Fruit fly (Drosophila melanogaster) whole organism, embryonic: ENCODE data around the gene CG9316.

ENCODE experiments used
- Ada2b ChIP-seq: fragments of 200-800 bp; sonication (Bioruptor generic); IDR thresholded peaks from 2 replicates; pipeline ENCODE4 v1.3.6; 2022; ENCODE audit warnings: missing biosample characterization, missing genetic modification characterization
- Aef1 ChIP-seq: fragments of 200-800 bp; sonication (Bioruptor generic); IDR thresholded peaks from 3 replicates; pipeline ENCODE4 v1.3.6; 2022; ENCODE audit warnings: missing biosample characterization, missing genetic modification characterization
- Antp ChIP-seq: fragments of 200-800 bp; sonication (Bioruptor generic); optimal IDR thresholded peaks from 3 replicates; lab custom pipeline; 2016; ENCODE audit warnings: missing biosample characterization, missing genetic modification characterization
- Blimp-1 ChIP-seq: fragments of 200-800 bp; sonication (Bioruptor generic); optimal IDR thresholded peaks from 3 replicates; lab custom pipeline; 2018; ENCODE audit warnings: missing biosample characterization, missing genetic modification characterization, mild to moderate bottlenecking, moderate library complexity, missing genetic modification reagents
- CG12219 ChIP-seq: fragments of 200-800 bp; sonication (Bioruptor generic); optimal IDR thresholded peaks from 3 replicates; lab custom pipeline; 2018; ENCODE audit warnings: missing biosample characterization, mild to moderate bottlenecking, missing genetic modification characterization
- CG12942 ChIP-seq: fragments of 200-800 bp; sonication (Bioruptor generic); optimal IDR thresholded peaks from 3 replicates; lab custom pipeline; 2016; ENCODE audit warnings: missing biosample characterization, missing genetic modification characterization
- CG14667 ChIP-seq: fragments of 200-800 bp; sonication (Bioruptor generic); IDR thresholded peaks from 2 replicates; pipeline ENCODE4 v1.3.6; 2022; ENCODE audit warnings: missing biosample characterization, missing genetic modification characterization
- CG17568 ChIP-seq: fragments of 200-800 bp; sonication (Bioruptor generic); optimal IDR thresholded peaks from 2 replicates; lab custom pipeline; 2018; ENCODE audit warnings: missing biosample characterization, mild to moderate bottlenecking, missing genetic modification characterization, moderate library complexity
- CG1832 ChIP-seq: fragments of 200-800 bp; sonication (Bioruptor generic); optimal IDR thresholded peaks from 2 replicates; lab custom pipeline; 2017; ENCODE audit warnings: missing biosample characterization, mild to moderate bottlenecking, missing genetic modification characterization, inconsistent platforms
- CG32532 ChIP-seq: fragments of 200-800 bp; sonication (Bioruptor generic); IDR thresholded peaks from 2 replicates; pipeline ENCODE4 v1.3.6; 2022; ENCODE audit warnings: missing biosample characterization, missing genetic modification characterization
- CG3281 ChIP-seq: fragments of 200-800 bp; sonication (Bioruptor generic); optimal IDR thresholded peaks from 3 replicates; lab custom pipeline; 2017; ENCODE audit warnings: missing biosample characterization, mild to moderate bottlenecking, missing genetic modification characterization
- CG33557 ChIP-seq: fragments of 200-800 bp; sonication (Bioruptor generic); optimal IDR thresholded peaks from 2 replicates; lab custom pipeline; 2019; ENCODE audit warnings: missing biosample characterization, mild to moderate bottlenecking, missing genetic modification characterization, moderate library complexity
- CG3407 ChIP-seq: fragments of 200-800 bp; sonication (Bioruptor generic); optimal IDR thresholded peaks from 2 replicates; lab custom pipeline; 2018; ENCODE audit warnings: missing biosample characterization, mild to moderate bottlenecking, missing genetic modification characterization
- CG4820 ChIP-seq: fragments of 200-800 bp; sonication (Bioruptor generic); optimal IDR thresholded peaks from 3 replicates; lab custom pipeline; 2016; ENCODE audit warnings: missing biosample characterization, missing genetic modification characterization
- CG7271 ChIP-seq: fragments of 200-800 bp; sonication (Bioruptor generic); optimal IDR thresholded peaks from 2 replicates; lab custom pipeline; 2018; ENCODE audit warnings: missing biosample characterization, mild to moderate bottlenecking, missing genetic modification characterization, moderate library complexity
- CG7786 ChIP-seq: fragments of 200-800 bp; sonication (Bioruptor generic); optimal IDR thresholded peaks from 2 replicates; lab custom pipeline; 2016; ENCODE audit warnings: missing biosample characterization, missing genetic modification characterization
- CG7839 ChIP-seq: fragments of 200-800 bp; sonication (Bioruptor generic); optimal IDR thresholded peaks from 3 replicates; lab custom pipeline; 2018; ENCODE audit warnings: missing biosample characterization, mild to moderate bottlenecking, missing genetic modification characterization, moderate library complexity
- CG8478 ChIP-seq: fragments of >200 bp; optimal IDR thresholded peaks from 2 replicates; lab custom pipeline; 2018
- D19B ChIP-seq: fragments of 200-800 bp; sonication (Bioruptor generic); optimal IDR thresholded peaks from 2 replicates; lab custom pipeline; 2017; ENCODE audit warnings: missing biosample characterization, mild to moderate bottlenecking, missing genetic modification characterization
- Dp ChIP-seq: fragments of 200-800 bp; sonication (Bioruptor generic); optimal IDR thresholded peaks from 2 replicates; lab custom pipeline; 2018; ENCODE audit warnings: missing biosample characterization, mild to moderate bottlenecking, missing genetic modification characterization, moderate library complexity
- Dref ChIP-seq: fragments of 200-800 bp; sonication (Bioruptor generic); IDR thresholded peaks from 2 replicates; pipeline ENCODE4 v1.3.6; 2022; ENCODE audit warnings: missing biosample characterization, missing genetic modification characterization
- E2f1 ChIP-seq: fragments of 200-800 bp; sonication (Bioruptor generic); IDR thresholded peaks from 2 replicates; pipeline ENCODE4 v1.3.6; 2022; ENCODE audit warnings: missing biosample characterization, missing genetic modification characterization
- GATAe ChIP-seq: fragments of 200-800 bp; sonication (Bioruptor generic); conservative IDR thresholded peaks from 2 replicates; pipeline ENCODE4 v1.3.6; 2022; ENCODE audit warnings: missing biosample characterization, missing genetic modification characterization
- Hey ChIP-seq: fragments of 200-800 bp; sonication (Bioruptor generic); optimal IDR thresholded peaks from 3 replicates; lab custom pipeline; 2018; ENCODE audit warnings: missing biosample characterization, mild to moderate bottlenecking, missing genetic modification characterization
- MBD-R2 ChIP-seq: fragments of 200-800 bp; sonication (Bioruptor generic); IDR thresholded peaks from 2 replicates; pipeline ENCODE4 v1.3.6; 2022; ENCODE audit warnings: missing biosample characterization, missing genetic modification characterization
- Max ChIP-seq: fragments of 200-800 bp; sonication (Bioruptor generic); optimal IDR thresholded peaks from 2 replicates; lab custom pipeline; 2016; ENCODE audit warnings: missing biosample characterization, mild to moderate bottlenecking, missing genetic modification characterization
- Med ChIP-seq: fragments of 200-800 bp; sonication (Bioruptor generic); peaks from one replicate; lab custom pipeline; 2016; ENCODE audit warnings: missing biosample characterization, missing genetic modification characterization, mild to moderate bottlenecking, inconsistent platforms, moderate library complexity
- Meics ChIP-seq: fragments of 200-800 bp; sonication (Bioruptor generic); optimal IDR thresholded peaks from 2 replicates; lab custom pipeline; 2017; ENCODE audit warnings: missing biosample characterization, mild to moderate bottlenecking, missing genetic modification characterization
- Oaz ChIP-seq: fragments of 200-800 bp; sonication (Bioruptor generic); IDR thresholded peaks from 2 replicates; pipeline ENCODE4 v1.3.6; 2022; ENCODE audit warnings: missing biosample characterization, missing genetic modification characterization
- PHDP ChIP-seq: fragments of 200-800 bp; sonication (Bioruptor generic); optimal IDR thresholded peaks from 3 replicates; lab custom pipeline; 2018; ENCODE audit warnings: missing biosample characterization, mild to moderate bottlenecking, missing genetic modification characterization, moderate library complexity
- Spps ChIP-seq: fragments of 200-800 bp; sonication (Bioruptor generic); optimal IDR thresholded peaks from 2 replicates; lab custom pipeline; 2018; ENCODE audit warnings: missing biosample characterization, mild to moderate bottlenecking, missing genetic modification characterization
- Sry-δ ChIP-seq: fragments of 200-800 bp; sonication (Bioruptor generic); optimal IDR thresholded peaks from 2 replicates; lab custom pipeline; 2016; ENCODE audit warnings: missing biosample characterization, missing genetic modification characterization
- Ssrp ChIP-seq: fragments of 200-800 bp; sonication (Bioruptor generic); optimal IDR thresholded peaks from 2 replicates; lab custom pipeline; 2018; ENCODE audit warnings: missing biosample characterization, mild to moderate bottlenecking, missing genetic modification characterization, moderate library complexity
- Taf1 ChIP-seq: fragments of 200-800 bp; sonication (Bioruptor generic); IDR thresholded peaks from 2 replicates; pipeline ENCODE4 v1.3.6; 2022; ENCODE audit warnings: missing biosample characterization, missing genetic modification characterization
- aop ChIP-seq: fragments of 200-800 bp; sonication (Bioruptor generic); IDR thresholded peaks from 2 replicates; pipeline ENCODE4 v1.3.6; 2022; ENCODE audit warnings: missing biosample characterization, missing genetic modification characterization
- bbx ChIP-seq: fragments of 200-800 bp; sonication (Bioruptor generic); IDR thresholded peaks from 2 replicates; pipeline ENCODE4 v1.3.6; 2022; ENCODE audit warnings: missing biosample characterization, missing genetic modification characterization; ENCODE audit not compliant: partially characterized antibody
- dan ChIP-seq: fragments of 200-800 bp; sonication (Bioruptor generic); IDR thresholded peaks from 2 replicates; pipeline ENCODE4 v1.3.6; 2022; ENCODE audit warnings: missing biosample characterization, missing genetic modification characterization
- fu2 ChIP-seq: fragments of 200-800 bp; sonication (Bioruptor generic); optimal IDR thresholded peaks from 2 replicates; lab custom pipeline; 2016; ENCODE audit warnings: missing biosample characterization, missing genetic modification characterization
- gsb-n ChIP-seq: fragments of 200-800 bp; sonication (Bioruptor generic); optimal IDR thresholded peaks from 3 replicates; lab custom pipeline; 2018; ENCODE audit warnings: missing biosample characterization, mild to moderate bottlenecking, missing genetic modification characterization
- insv ChIP-seq, 2 experiments: fragments of 200-800 bp; sonication (Bioruptor generic); optimal IDR thresholded peaks; 3 replicates each; lab custom pipeline; 2016 to 2018; ENCODE audit warnings: missing biosample characterization in 2 of 2, missing genetic modification characterization in 2 of 2
- jigr1 ChIP-seq: fragments of 200-800 bp; sonication (Bioruptor generic); IDR thresholded peaks from 3 replicates; pipeline ENCODE4 v1.3.6; 2022; ENCODE audit warnings: missing biosample characterization, missing genetic modification characterization
- kni ChIP-seq: fragments of 200-800 bp; sonication (Bioruptor generic); optimal IDR thresholded peaks from 3 replicates; lab custom pipeline; 2017; ENCODE audit warnings: mild to moderate bottlenecking, missing biosample characterization, missing genetic modification reagents, missing genetic modification characterization
- nom ChIP-seq: fragments of 200-800 bp; sonication (Bioruptor generic); optimal IDR thresholded peaks from 2 replicates; lab custom pipeline; 2017; ENCODE audit warnings: missing biosample characterization, missing genetic modification characterization, mild to moderate bottlenecking, moderate library complexity, missing genetic modification reagents
- oc ChIP-seq: fragments of 200-800 bp; sonication (Bioruptor generic); optimal IDR thresholded peaks from 2 replicates; lab custom pipeline; 2018; ENCODE audit warnings: missing biosample characterization, mild to moderate bottlenecking, missing genetic modification characterization, moderate library complexity
- pan ChIP-seq, 4 experiments: fragments of >200 bp in 3 of 4; fragments of 200-800 bp in 1 of 4; sonication (Bioruptor generic) in 1 of 4; optimal IDR thresholded peaks in 3 of 4; IDR thresholded peaks in 1 of 4; 2 replicates each; pipeline versions ENCODE4 v1.3.6 to Lab custom; 2017 to 2022; ENCODE audit warnings: missing biosample characterization in 2 of 4, missing genetic modification characterization in 2 of 4, mixed read lengths in 1 of 4
- pb ChIP-seq: fragments of 200-800 bp; sonication (Bioruptor generic); optimal IDR thresholded peaks from 3 replicates; lab custom pipeline; 2016; ENCODE audit warnings: missing biosample characterization, missing genetic modification characterization
- pfk ChIP-seq: fragments of 200-800 bp; sonication (Bioruptor generic); optimal IDR thresholded peaks from 2 replicates; lab custom pipeline; 2018; ENCODE audit warnings: missing biosample characterization, mild to moderate bottlenecking, missing genetic modification characterization, moderate library complexity
- pzg ChIP-seq: fragments of 200-800 bp; sonication (Bioruptor generic); optimal IDR thresholded peaks from 3 replicates; lab custom pipeline; 2018; ENCODE audit warnings: missing biosample characterization, mild to moderate bottlenecking, missing genetic modification characterization, moderate library complexity
- seq ChIP-seq: fragments of 200-800 bp; sonication (Bioruptor generic); IDR thresholded peaks from 2 replicates; pipeline ENCODE4 v1.3.6; 2022; ENCODE audit warnings: missing biosample characterization, missing genetic modification characterization
- slbo ChIP-seq: fragments of 200-800 bp; sonication (Bioruptor generic); IDR thresholded peaks from 2 replicates; pipeline ENCODE4 v1.3.6; 2022; ENCODE audit warnings: missing biosample characterization, missing genetic modification characterization
- tin ChIP-seq: fragments of 200-800 bp; sonication (Bioruptor generic); optimal IDR thresholded peaks from 3 replicates; lab custom pipeline; 2016; ENCODE audit warnings: missing biosample characterization, missing genetic modification characterization

The CG9316 gene

DNA sequence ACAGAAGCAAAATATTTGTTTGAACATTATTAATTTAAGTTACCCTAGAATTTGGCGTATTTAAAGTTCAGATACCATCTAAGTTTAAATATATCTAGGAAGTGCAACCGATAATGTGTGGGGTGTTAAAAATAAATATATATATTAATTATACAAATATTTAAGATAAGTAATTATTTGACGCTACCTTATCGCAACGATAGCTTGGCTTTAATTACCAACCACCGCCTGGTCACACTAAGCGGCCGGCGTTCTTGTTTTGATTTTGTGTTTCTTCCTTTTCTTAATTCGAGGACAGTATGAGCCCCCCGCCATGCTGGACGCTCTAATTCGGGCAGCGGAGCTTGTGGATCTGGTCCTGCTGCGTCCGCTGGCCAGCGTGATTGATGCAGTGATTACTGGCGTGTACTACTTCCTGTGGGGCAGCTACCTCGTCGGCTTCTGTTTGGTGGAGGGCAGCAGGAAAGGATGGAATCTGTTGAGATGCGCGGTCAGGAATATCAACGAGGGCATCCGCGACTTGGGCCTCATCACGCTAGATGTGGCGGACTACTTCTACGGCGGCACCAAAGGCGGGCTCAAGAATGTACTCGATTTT, 44.1 kb downstream of the CG9316 start, which contains the start of gene CG2617 (continued):
- TF ChIP-seq pfk (GFP tag; lab: Kevin White, UChicago): no peak
- TF ChIP-seq CG1832: no peak
- no peak for TF ChIP-seq CG4820 (GFP tag; lab: Kevin White, UChicago)
- no peak for TF ChIP-seq nom (GFP tag; lab: Kevin White, UChicago)
- no peak for TF ChIP-seq D19B
- no peak for TF ChIP-seq Taf1
- TF ChIP-seq CG3281 (GFP tag; lab: Kevin White, UChicago): no peak
- peak; percentile 18 for TF ChIP-seq pzg (GFP tag; lab: Kevin White, UChicago)
- no peak for TF ChIP-seq E2f1 (GFP tag; lab: Robert Waterston, UW)
- no peak for TF ChIP-seq kni
- no peak for TF ChIP-seq CG7786
- TF ChIP-seq CG7839: no peak
- no peak for TF ChIP-seq Meics (GFP tag; lab: Kevin White, UChicago)
- no peak for TF ChIP-seq seq
- TF ChIP-seq Dref (GFP tag; lab: Robert Waterston, UW): no peak
- TF ChIP-seq CG14667 (GFP tag; lab: Robert Waterston, UW): no peak
- TF ChIP-seq CG8478 (lab: Kevin White, UChicago): no peak
- no peak; the same call in 2 of the 3 replicates for TF ChIP-seq jigr1 (GFP tag; lab: Robert Waterston, UW)
- TF ChIP-seq aop (GFP tag; lab: Robert Waterston, UW): no peak
- TF ChIP-seq Max (GFP tag; lab: Kevin White, UChicago): no peak
- peak; percentile 52 for TF ChIP-seq MBD-R2 (GFP tag; lab: Robert Waterston, UW)
- peak; percentile 44 for TF ChIP-seq Dp
- TF ChIP-seq Med: peak; percentile 55
- no peak for TF ChIP-seq Blimp-1 (GFP tag; lab: Kevin White, UChicago)
- no peak for TF ChIP-seq CG12942 (GFP tag; lab: Kevin White, UChicago)
- no peak for TF ChIP-seq insv (GFP tag; optimal IDR thresholded peaks at IDR 0.05; lab: Kevin White, UChicago)
- TF ChIP-seq oc (tag; lab: Kevin White, UChicago): no peak
- no peak for TF ChIP-seq tin (GFP tag; lab: Kevin White, UChicago)
- TF ChIP-seq pb (GFP tag; lab: Kevin White, UChicago): no peak
- no peak for TF ChIP-seq CG32532
- no peak for TF ChIP-seq Oaz
- TF ChIP-seq Aef1: no peak
- TF ChIP-seq Hey (tag; lab: Kevin White, UChicago): no peak
- TF ChIP-seq CG7271 (tag; lab: Kevin White, UChicago): no peak
- TF ChIP-seq Ada2b (GFP tag; lab: Robert Waterston, UW): no peak
- no peak for TF ChIP-seq dan (GFP tag; lab: Robert Waterston, UW)
- no peak for TF ChIP-seq Ssrp
- no peak for TF ChIP-seq Spps (tag; lab: Kevin White, UChicago)
- TF ChIP-seq GATAe (GFP tag; lab: Robert Waterston, UW): no peak
- TF ChIP-seq CG33557 (GFP tag; lab: Kevin White, UChicago): no peak
- TF ChIP-seq pan (optimal IDR thresholded peaks at IDR 0.05; lab: Kevin White, UChicago): no peak
- TF ChIP-seq pan (GFP tag; optimal IDR thresholded peaks at IDR 0.05 in 1 of 2, IDR thresholded peaks at IDR 0.05 in 1 of 2): no peak
- no peak for TF ChIP-seq Sry-δ
- TF ChIP-seq Antp: no peak
- peak; percentile 21; the same call in 1 of the 2 replicates for TF ChIP-seq bbx (GFP tag; lab: Robert Waterston, UW)
- no peak for TF ChIP-seq gsb-n
- TF ChIP-seq slbo: no peak
- no peak for TF ChIP-seq CG3407
- TF ChIP-seq PHDP (tag; lab: Kevin White, UChicago): no peak
- no peak for TF ChIP-seq CG12219 (GFP tag; lab: Kevin White, UChicago)
- TF ChIP-seq CG17568 (GFP tag; lab: Kevin White, UChicago): no peak
- TF ChIP-seq fu2 (GFP tag; lab: Kevin White, UChicago): no peak
